Fruit fly (Drosophila melanogaster): Measurements from ENCODE around the gene Wnt10.
A peak's percentile ranks its signal among the peaks of the same experiment; 100 is the strongest.

Gene Wnt10

DNA sequence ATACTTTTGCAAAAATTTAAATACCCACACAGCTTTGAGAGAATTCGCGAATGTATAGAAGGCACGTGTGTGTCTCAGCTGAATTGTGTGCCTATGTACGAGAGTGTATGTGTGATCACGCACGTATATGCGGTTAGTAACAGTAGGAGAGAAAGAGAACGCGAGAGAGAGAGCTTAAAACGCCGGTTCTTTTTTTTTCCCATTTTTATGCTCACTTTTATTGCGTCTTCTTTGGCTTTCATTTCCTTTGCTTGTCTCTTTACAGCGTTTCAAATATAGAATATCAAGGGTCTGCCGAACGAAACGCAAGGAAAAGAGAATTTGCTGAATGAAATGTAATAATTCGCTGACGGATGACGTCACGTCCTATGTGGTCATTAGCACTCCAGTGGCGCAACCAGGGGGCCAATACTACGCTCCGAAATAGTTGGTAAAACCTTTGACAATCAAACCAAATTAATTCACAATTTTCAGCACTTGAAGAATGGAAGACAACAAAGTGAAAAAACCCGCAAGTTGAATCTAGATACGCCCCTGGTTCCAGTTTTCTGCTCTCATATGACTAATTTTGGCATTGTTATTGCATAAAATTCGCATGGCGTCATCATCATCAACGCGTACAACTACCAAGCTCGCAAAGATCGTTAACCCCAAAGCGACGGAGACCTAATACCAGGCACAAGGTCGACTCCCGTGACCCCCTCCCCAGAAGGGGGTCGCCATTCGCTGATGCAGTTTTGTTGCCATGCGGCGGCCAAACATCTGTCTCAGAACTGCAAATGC lies 61.9 kb downstream of the Wnt10 start (continued):
- TF ChIP-seq CG14441 (GFP tag; IDR thresholded peaks at IDR 0.05), result peak; percentile 55
- peak; percentile 70 for TF ChIP-seq Aef1 (GFP tag; IDR thresholded peaks at IDR 0.05)
- peak; percentile 37; the same call in 1 of the 3 replicates for TF ChIP-seq C15 (GFP tag; IDR thresholded peaks at IDR 0.05)
- TF ChIP-seq gcm2 (GFP tag; optimal IDR thresholded peaks at IDR 0.05), result peak; percentile 41
- peak; percentile 64 for TF ChIP-seq HmgZ (tag; optimal IDR thresholded peaks at IDR 0.05)
- TF ChIP-seq chinmo (GFP tag; IDR thresholded peaks at IDR 0.05; ENCODE audit: partially characterized antibody), result 0 out of 4 replicates have a peak, but pooled peaks have one; percentile 59
- TF ChIP-seq Hmr (GFP tag; optimal IDR thresholded peaks at IDR 0.05), result peak; percentile 85
- peak; percentile 88 for TF ChIP-seq lab (GFP tag; optimal IDR thresholded peaks at IDR 0.05)
- peak; percentile 68 for TF ChIP-seq Myb (GFP tag; optimal IDR thresholded peaks at IDR 0.05)
- TF ChIP-seq Meics (GFP tag; optimal IDR thresholded peaks at IDR 0.05), result peak; percentile 81
- TF ChIP-seq Lhr (GFP tag; optimal IDR thresholded peaks at IDR 0.05), result no peak
- TF ChIP-seq CG3163 (GFP tag; optimal IDR thresholded peaks at IDR 0.05), result peak; percentile 27
- peak; percentile 43; the same call in 1 of the 2 replicates for TF ChIP-seq CG32772 (GFP tag; IDR thresholded peaks at IDR 0.05)
- TF ChIP-seq hkb (optimal IDR thresholded peaks at IDR 0.05), result no peak
- peak; percentile 63; the same call in 1 of the 2 replicates for TF ChIP-seq hkb (GFP tag; IDR thresholded peaks at IDR 0.05)
- peak; percentile 84 for TF ChIP-seq al (GFP tag; IDR thresholded peaks at IDR 0.05)
- peak; percentile 79 for TF ChIP-seq bigmax (GFP tag; optimal IDR thresholded peaks at IDR 0.05)
- peak; percentile 3 for TF ChIP-seq CG6813 (GFP tag; optimal IDR thresholded peaks at IDR 0.05)
- TF ChIP-seq eve (GFP tag; optimal IDR thresholded peaks at IDR 0.05), result peak in 1 of 2 experiments; percentile 34
- peak; percentile 28 for TF ChIP-seq Atf3 (GFP tag; optimal IDR thresholded peaks at IDR 0.05)
- peak; percentile 86 for TF ChIP-seq NFAT (GFP tag; IDR thresholded peaks at IDR 0.05)
- TF ChIP-seq Nf-YB (GFP tag; optimal IDR thresholded peaks at IDR 0.05), result no peak
- peak; percentile 87 for TF ChIP-seq CG7786 (GFP tag; optimal IDR thresholded peaks at IDR 0.05)
- TF ChIP-seq psq (GFP tag; optimal IDR thresholded peaks at IDR 0.05), result peak; percentile 17
- no peak for TF ChIP-seq CG12299 (tag; optimal IDR thresholded peaks at IDR 0.05)
- peak; percentile 73 for TF ChIP-seq CG31224 (GFP tag; IDR thresholded peaks at IDR 0.05)
- TF ChIP-seq toy (GFP tag; IDR thresholded peaks at IDR 0.05), result peak; percentile 74; the same call in 1 of the 2 replicates
- peak in 1 of 2 experiments; percentile 35 for TF ChIP-seq chif (GFP tag; optimal IDR thresholded peaks at IDR 0.05)
- peak; percentile 90 for TF ChIP-seq mam (GFP tag; optimal IDR thresholded peaks at IDR 0.05)
- no peak for TF ChIP-seq Elba2 (GFP tag; optimal IDR thresholded peaks at IDR 0.05)
- peak; percentile 21 for TF ChIP-seq CG7928 (GFP tag; optimal IDR thresholded peaks at IDR 0.05)
- no peak for TF ChIP-seq CG9797 (GFP tag; optimal IDR thresholded peaks at IDR 0.05)
- TF ChIP-seq Rfx (GFP tag; IDR thresholded peaks at IDR 0.05), result peak; percentile 95
- no peak for TF ChIP-seq CG4854 (GFP tag; optimal IDR thresholded peaks at IDR 0.05)
- no peak for TF ChIP-seq CG5180 (GFP tag; optimal IDR thresholded peaks at IDR 0.05)
- TF ChIP-seq grau (tag; optimal IDR thresholded peaks at IDR 0.05), result peak; percentile 64
- 0 out of 2 replicates have a peak, but pooled peaks have one; percentile 29 for TF ChIP-seq CG6272 (GFP tag; IDR thresholded peaks at IDR 0.05)
- TF ChIP-seq E2f2 (GFP tag; IDR thresholded peaks at IDR 0.05), result 0 out of 2 replicates have a peak, but pooled peaks have one; percentile 11
- TF ChIP-seq CG2116 (GFP tag; optimal IDR thresholded peaks at IDR 0.05), result no peak
- TF ChIP-seq Hsf (GFP tag; optimal IDR thresholded peaks at IDR 0.05), result peak; percentile 68
- TF ChIP-seq fd102C (GFP tag; optimal IDR thresholded peaks at IDR 0.05), result no peak
- 0 out of 3 replicates have a peak, but pooled peaks have one; percentile 9 for TF ChIP-seq zfh1 (GFP tag; IDR thresholded peaks at IDR 0.05)
- peak; percentile 31; the same call in 1 of the 2 replicates for TF ChIP-seq CG14667 (GFP tag; IDR thresholded peaks at IDR 0.05)
- TF ChIP-seq CG16863 (GFP tag; optimal IDR thresholded peaks at IDR 0.05), result peak; percentile 6
- peak; percentile 5 for TF ChIP-seq MTF-1 (GFP tag; optimal IDR thresholded peaks at IDR 0.05; ENCODE audit: borderline replicate concordance)
- peak; percentile 57 for TF ChIP-seq emc (GFP tag; optimal IDR thresholded peaks at IDR 0.05)
- peak; percentile 8 for TF ChIP-seq cwo (GFP tag; optimal IDR thresholded peaks at IDR 0.05)
- TF ChIP-seq Nf-YC (tag; optimal IDR thresholded peaks at IDR 0.05), result no peak
- peak; percentile 86 for TF ChIP-seq HLH54F (GFP tag; optimal IDR thresholded peaks at IDR 0.05)
